Fruit fly (Drosophila melanogaster): ENCODE measurements around the gene sev.

sev gene

dm6 chrX:11124749-11125508 lies 38.8 kb upstream of the sev start, which contains the start of gene Rpt3 (continued):
- 0 out of 2 replicates have a peak, but pooled peaks have one; percentile 8 for TF ChIP-seq CG32532 (GFP tag; IDR thresholded peaks at IDR 0.05)
- no peak for TF ChIP-seq dimm (GFP tag; IDR thresholded peaks at IDR 0.05)
- no peak for TF ChIP-seq ro (GFP tag; IDR thresholded peaks at IDR 0.05)
- 0 out of 3 replicates have a peak, but pooled peaks have one; percentile 12 for TF ChIP-seq Aef1 (GFP tag; IDR thresholded peaks at IDR 0.05)
- TF ChIP-seq hbn (GFP tag; IDR thresholded peaks at IDR 0.05; ENCODE audit: partially characterized antibody), result peak; percentile 63
- TF ChIP-seq lola (GFP tag; optimal IDR thresholded peaks at IDR 0.05), result peak in 1 of 3 experiments; percentile 11
- 0 out of 2 replicates have a peak, but pooled peaks have one; percentile 53 for TF ChIP-seq CG2129 (GFP tag; IDR thresholded peaks at IDR 0.05; ENCODE audit: partially characterized antibody)
- TF ChIP-seq CG11560 (tag; IDR thresholded peaks at IDR 0.05), result peak; percentile 40; the same call in 1 of the 3 replicates
- peak; percentile 16 for TF ChIP-seq CG12391 (tag; optimal IDR thresholded peaks at IDR 0.05)
- peak; percentile 68; the same call in 1 of the 3 replicates for TF ChIP-seq zen2 (GFP tag; IDR thresholded peaks at IDR 0.05; ENCODE audit: partially characterized antibody)
- peak; percentile 39 for TF ChIP-seq CG30403 (GFP tag; optimal IDR thresholded peaks at IDR 0.05)
- peak; percentile 26 for TF ChIP-seq pho (GFP tag; optimal IDR thresholded peaks at IDR 0.05)
- TF ChIP-seq mam (GFP tag; optimal IDR thresholded peaks at IDR 0.05), result peak; percentile 0
- no peak for TF ChIP-seq sc (optimal IDR thresholded peaks at IDR 0.05)
- TF ChIP-seq sc (GFP tag; optimal IDR thresholded peaks at IDR 0.05), result no peak
- TF ChIP-seq Kr (GFP tag; optimal IDR thresholded peaks at IDR 0.05), result no peak
- TF ChIP-seq CG14710 (tag; optimal IDR thresholded peaks at IDR 0.05), result peak; percentile 99
- TF ChIP-seq CG12659 (GFP tag; optimal IDR thresholded peaks at IDR 0.05), result peak; percentile 44
- no peak for TF ChIP-seq HHEX (GFP tag; optimal IDR thresholded peaks at IDR 0.05)
- peak; percentile 77; the same call in 2 of the 3 replicates for TF ChIP-seq vnd (GFP tag; IDR thresholded peaks at IDR 0.05; ENCODE audit: partially characterized antibody)
- TF ChIP-seq YL-1 (GFP tag; optimal IDR thresholded peaks at IDR 0.05), result peak; percentile 43
- no peak for TF ChIP-seq CG11093 (GFP tag; IDR thresholded peaks at IDR 0.05)
- peak; percentile 78 for TF ChIP-seq MESR4 (GFP tag; optimal IDR thresholded peaks at IDR 0.05)
- peak; percentile 15 for TF ChIP-seq Dp (GFP tag; optimal IDR thresholded peaks at IDR 0.05)
- peak; percentile 2 for TF ChIP-seq HLH54F (GFP tag; optimal IDR thresholded peaks at IDR 0.05)
- peak; percentile 67 for TF ChIP-seq Opbp (GFP tag; IDR thresholded peaks at IDR 0.05; ENCODE audit: partially characterized antibody)
- no peak for TF ChIP-seq croc (GFP tag; conservative IDR thresholded peaks at IDR 0.05)
- no peak for TF ChIP-seq cg (GFP tag; optimal IDR thresholded peaks at IDR 0.05)
- TF ChIP-seq nmo (GFP tag; optimal IDR thresholded peaks at IDR 0.05), result peak; percentile 39
- TF ChIP-seq CG3281 (GFP tag; optimal IDR thresholded peaks at IDR 0.05), result no peak
- TF ChIP-seq amos (GFP tag; IDR thresholded peaks at IDR 0.05; ENCODE audit: partially characterized antibody), result peak; percentile 73
- TF ChIP-seq gt (GFP tag; IDR thresholded peaks at IDR 0.05), result no peak
- TF ChIP-seq inv (GFP tag; IDR thresholded peaks at IDR 0.05; ENCODE audit: partially characterized antibody), result peak; percentile 74; the same call in 1 of the 2 replicates
- peak; percentile 37 for TF ChIP-seq Myb (GFP tag; optimal IDR thresholded peaks at IDR 0.05)
- peak; percentile 43 for TF ChIP-seq CG4617 (GFP tag; optimal IDR thresholded peaks at IDR 0.05; ENCODE audit: borderline replicate concordance)
- peak; percentile 33 for TF ChIP-seq phol (tag; optimal IDR thresholded peaks at IDR 0.05)
- peak; percentile 6 for TF ChIP-seq Hsf (GFP tag; optimal IDR thresholded peaks at IDR 0.05)
- TF ChIP-seq Abd-B (GFP tag; optimal IDR thresholded peaks at IDR 0.05), result peak; percentile 15
- TF ChIP-seq shn (GFP tag; optimal IDR thresholded peaks at IDR 0.05), result no peak
- peak; percentile 76 for TF ChIP-seq Med (GFP tag)
- no peak for TF ChIP-seq esg (GFP tag; conservative IDR thresholded peaks at IDR 0.05)
- TF ChIP-seq HLHmδ (GFP tag; optimal IDR thresholded peaks at IDR 0.05), result no peak
- peak; percentile 76 for TF ChIP-seq unc-4 (GFP tag; IDR thresholded peaks at IDR 0.05; ENCODE audit: partially characterized antibody)
- TF ChIP-seq gce (GFP tag; IDR thresholded peaks at IDR 0.05), result no peak
- TF ChIP-seq CG10543 (GFP tag; optimal IDR thresholded peaks at IDR 0.05), result no peak
- TF ChIP-seq Dref (GFP tag; IDR thresholded peaks at IDR 0.05), result peak; percentile 78
- 0 out of 4 replicates have a peak, but pooled peaks have one; percentile 33 for TF ChIP-seq chinmo (GFP tag; IDR thresholded peaks at IDR 0.05; ENCODE audit: partially characterized antibody)
